Worm (Caenorhabditis elegans) whole organism, L2 larva: ENCODE results near the gene nhr-243.

Source experiments
- C34F6.9 ChIP-seq: fragments of 150-350 bp; optimal IDR thresholded peaks from 2 replicates; lab custom pipeline; 2014; ENCODE audit warnings: missing biosample characterization, missing genetic modification characterization
- F13H6.1 ChIP-seq: sonication (generic microtip); optimal IDR thresholded peaks from 2 replicates; lab custom pipeline; 2016; ENCODE audit warnings: missing genetic modification characterization, missing compliant biosample characterization
- aly-2 ChIP-seq: fragments of 150-350 bp; optimal IDR thresholded peaks from 2 replicates; lab custom pipeline; 2014; ENCODE audit warnings: missing biosample characterization, missing genetic modification characterization
- ama-1 ChIP-seq: fragments of 150-350 bp; optimal IDR thresholded peaks from 2 replicates; lab custom pipeline; 2018; ENCODE audit warnings: inconsistent platforms
- blmp-1 ChIP-seq: sonication (generic microtip); optimal IDR thresholded peaks from 2 replicates; lab custom pipeline; 2017; ENCODE audit warnings: missing genetic modification characterization, mild to moderate bottlenecking, missing compliant biosample characterization, antibody characterized with exemption, moderate library complexity; ENCODE audit not compliant: insufficient read depth
- ceh-16 ChIP-seq: fragments of 150-350 bp; optimal IDR thresholded peaks from 2 replicates; lab custom pipeline; 2014; ENCODE audit warnings: missing biosample characterization, missing genetic modification characterization
- ceh-82 ChIP-seq: fragments of 150-350 bp; optimal IDR thresholded peaks from 2 replicates; lab custom pipeline; 2014; ENCODE audit warnings: missing biosample characterization, missing genetic modification characterization
- crh-2 ChIP-seq: sonication (generic microtip); optimal IDR thresholded peaks from 2 replicates; lab custom pipeline; 2017; ENCODE audit warnings: missing biosample characterization, missing genetic modification characterization
- egl-27 ChIP-seq: sonication (generic microtip); optimal IDR thresholded peaks from 3 replicates; lab custom pipeline; 2017; ENCODE audit warnings: missing biosample characterization, missing genetic modification reagents, missing genetic modification characterization
- elt-1 ChIP-seq: fragments of 150-350 bp; optimal IDR thresholded peaks from 2 replicates; lab custom pipeline; 2014; ENCODE audit warnings: missing biosample characterization, missing genetic modification characterization
- elt-3 ChIP-seq: sonication (generic microtip); optimal IDR thresholded peaks from 2 replicates; lab custom pipeline; 2017; ENCODE audit warnings: missing biosample characterization, missing genetic modification characterization
- gmeb-1 ChIP-seq: fragments of 150-350 bp; optimal IDR thresholded peaks from 2 replicates; lab custom pipeline; 2014; ENCODE audit warnings: missing biosample characterization, missing genetic modification characterization
- lin-11 ChIP-seq: fragments of 150-350 bp; sonication (generic microtip); optimal IDR thresholded peaks from 2 replicates; lab custom pipeline; 2014; ENCODE audit warnings: missing biosample characterization, missing genetic modification characterization, inconsistent platforms, mixed read lengths
- lin-13 ChIP-seq: fragments of 150-350 bp; optimal IDR thresholded peaks from 2 replicates; lab custom pipeline; 2014; ENCODE audit warnings: missing biosample characterization, missing genetic modification reagents, missing genetic modification characterization
- lin-39 ChIP-seq: fragments of 150-350 bp; optimal IDR thresholded peaks from 2 replicates; lab custom pipeline; 2014; ENCODE audit warnings: missing biosample characterization, missing genetic modification reagents, missing genetic modification characterization
- mbf-1 ChIP-seq: sonication (generic microtip); optimal IDR thresholded peaks from 2 replicates; lab custom pipeline; 2017; ENCODE audit warnings: missing biosample characterization, missing genetic modification characterization
- mdl-1 ChIP-seq, 2 experiments: fragments of 150-350 bp in 1 of 2; sonication (generic microtip) in 1 of 2; optimal IDR thresholded peaks; 2 replicates each; lab custom pipeline; 2017; ENCODE audit warnings: missing biosample characterization in 2 of 2, missing genetic modification characterization in 2 of 2
- nhr-10 ChIP-seq: sonication (generic microtip); optimal IDR thresholded peaks from 2 replicates; lab custom pipeline; 2017; ENCODE audit warnings: missing biosample characterization, missing genetic modification characterization
- nhr-11 ChIP-seq: fragments of 150-350 bp; optimal IDR thresholded peaks from 2 replicates; lab custom pipeline; 2014; ENCODE audit warnings: missing biosample characterization, missing genetic modification characterization
- nhr-12 ChIP-seq: fragments of 150-350 bp; optimal IDR thresholded peaks from 2 replicates; lab custom pipeline; 2014; ENCODE audit warnings: missing biosample characterization, missing genetic modification characterization
- nhr-129 ChIP-seq: fragments of 150-350 bp; optimal IDR thresholded peaks from 2 replicates; lab custom pipeline; 2014; ENCODE audit warnings: missing biosample characterization, missing genetic modification characterization
- nhr-21 ChIP-seq: fragments of 150-350 bp; optimal IDR thresholded peaks from 2 replicates; lab custom pipeline; 2014; ENCODE audit warnings: missing biosample characterization, missing genetic modification characterization
- nhr-23 ChIP-seq: fragments of 150-350 bp; optimal IDR thresholded peaks from 2 replicates; lab custom pipeline; 2014; ENCODE audit warnings: missing biosample characterization, missing genetic modification reagents, missing genetic modification characterization
- nhr-237 ChIP-seq: fragments of 150-350 bp; optimal IDR thresholded peaks from 2 replicates; lab custom pipeline; 2014; ENCODE audit warnings: missing biosample characterization, missing genetic modification characterization
- nhr-25 ChIP-seq: fragments of 150-350 bp; sonication (generic microtip); optimal IDR thresholded peaks from 3 replicates; lab custom pipeline; 2014; ENCODE audit warnings: missing biosample characterization, missing genetic modification characterization
- nhr-6 ChIP-seq: fragments of 150-350 bp; optimal IDR thresholded peaks from 2 replicates; lab custom pipeline; 2014; ENCODE audit warnings: missing biosample characterization, missing genetic modification characterization
- nhr-77 ChIP-seq: fragments of 150-350 bp; optimal IDR thresholded peaks from 2 replicates; lab custom pipeline; 2014; ENCODE audit warnings: missing biosample characterization, missing genetic modification characterization
- peb-1 ChIP-seq: fragments of 150-350 bp; optimal IDR thresholded peaks from 2 replicates; lab custom pipeline; 2014; ENCODE audit warnings: missing biosample characterization, missing genetic modification characterization
- sem-4 ChIP-seq: fragments of 150-350 bp; optimal IDR thresholded peaks from 2 replicates; lab custom pipeline; 2014; ENCODE audit warnings: missing biosample characterization, missing genetic modification reagents, missing genetic modification characterization
- skn-1 ChIP-seq: sonication (generic microtip); optimal IDR thresholded peaks from 2 replicates; lab custom pipeline; 2017; ENCODE audit warnings: missing biosample characterization, missing genetic modification characterization
- snpc-4 ChIP-seq: fragments of 150-350 bp; optimal IDR thresholded peaks from 2 replicates; lab custom pipeline; 2014; ENCODE audit warnings: missing biosample characterization, missing genetic modification characterization
- unc-39 ChIP-seq: fragments of 150-350 bp; optimal IDR thresholded peaks from 2 replicates; lab custom pipeline; 2014; ENCODE audit warnings: missing biosample characterization, missing genetic modification characterization
- ztf-1 ChIP-seq: fragments of 200-800 bp; sonication (Bioruptor generic); conservative IDR thresholded peaks from 2 replicates; pipeline ENCODE4 v1.3.6; 2022; ENCODE audit warnings: missing genetic modification characterization, missing compliant biosample characterization
- ztf-11 ChIP-seq: sonication (generic microtip); optimal IDR thresholded peaks from 2 replicates; lab custom pipeline; 2017; ENCODE audit warnings: missing biosample characterization, missing genetic modification characterization
- ztf-4 ChIP-seq: fragments of 150-350 bp; optimal IDR thresholded peaks from 2 replicates; lab custom pipeline; 2014; ENCODE audit warnings: missing biosample characterization, missing genetic modification characterization

nhr-243 gene

DNA sequence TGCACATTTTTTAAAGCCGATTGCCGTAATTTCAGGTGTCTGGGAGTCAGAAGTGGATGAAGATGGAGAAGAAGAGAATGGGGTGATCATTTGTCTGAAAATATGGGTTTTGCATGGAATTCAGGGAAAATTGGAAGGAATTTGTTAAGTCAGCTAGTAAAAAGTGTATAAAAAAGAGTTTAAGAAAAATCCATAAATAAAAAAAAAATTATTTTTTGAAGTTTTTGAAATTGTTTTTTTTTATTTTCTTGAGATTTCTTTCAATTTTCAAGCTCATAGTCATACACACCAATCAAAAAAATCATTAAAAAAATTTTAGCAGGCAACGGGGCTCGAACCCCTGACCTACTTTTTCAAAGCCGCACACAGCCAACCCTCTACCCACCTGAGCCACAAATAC lies at the start of gene nhr-243:
Gene nhr-243, minus strand, starts transcription at position 101 of the 400 bp plus-strand sequence.
- no peak for TF ChIP-seq gmeb-1
- no peak for TF ChIP-seq C34F6.9 (tag; lab: Kevin White, UChicago)
- no peak for TF ChIP-seq crh-2 (tag; lab: Kevin White, UChicago)
- no peak for TF ChIP-seq sem-4 (tag; lab: Kevin White, UChicago)
- no peak for TF ChIP-seq blmp-1 (tag; lab: Kevin White, UChicago)
- TF ChIP-seq nhr-6 (tag; lab: Kevin White, UChicago) = no peak
- no peak for TF ChIP-seq nhr-21 (tag; lab: Kevin White, UChicago)
- TF ChIP-seq mbf-1 (tag; lab: Kevin White, UChicago) = no peak
- TF ChIP-seq nhr-11 = no peak
- no peak for TF ChIP-seq egl-27
- TF ChIP-seq ztf-1 (GFP tag; lab: Robert Waterston, UW) = no peak
- TF ChIP-seq snpc-4 (tag; lab: Kevin White, UChicago) = no peak
- TF ChIP-seq ama-1 (lab: Kevin White, UChicago) = no peak
- TF ChIP-seq lin-13 = no peak
- no peak for TF ChIP-seq nhr-12 (tag; lab: Kevin White, UChicago)
- no peak for TF ChIP-seq nhr-23 (tag; lab: Kevin White, UChicago)
- no peak for TF ChIP-seq F13H6.1
- no peak for TF ChIP-seq mdl-1 (tag; optimal IDR thresholded peaks at IDR 0.05; lab: Kevin White, UChicago)
- TF ChIP-seq skn-1 (tag; lab: Kevin White, UChicago) = no peak
- TF ChIP-seq, all 48 proteins: peak for 0

DNA sequence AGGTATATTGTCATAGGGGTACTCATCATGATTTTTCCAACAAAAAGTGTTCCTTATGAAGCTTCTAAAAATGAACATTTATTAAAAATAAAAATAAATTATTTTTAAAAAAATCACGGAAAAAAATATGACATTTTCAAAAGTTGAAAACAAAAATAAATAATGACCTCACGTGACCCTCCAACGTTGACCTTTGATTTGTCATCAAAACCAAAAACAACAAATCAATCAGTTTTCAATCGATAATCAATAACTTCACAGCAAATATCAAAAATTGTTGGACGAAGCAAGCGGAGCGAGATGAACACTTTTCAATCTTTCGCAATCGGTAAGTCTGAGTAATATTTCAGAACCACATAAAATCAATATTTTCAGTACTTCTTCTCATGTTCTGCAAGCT lies 40.0 kb upstream of the nhr-243 start, which contains the start of gene Y80D3A.8:
Gene Y80D3A.8, plus strand, starts transcription at position 301 of the 400 bp plus-strand sequence.
- TF ChIP-seq peb-1 (tag; lab: Kevin White, UChicago) (no peak), ztf-1 (GFP tag; lab: Robert Waterston, UW) (no peak), lin-39 (tag; lab: Kevin White, UChicago) (no peak), ztf-4 (no peak), sem-4 (tag; lab: Kevin White, UChicago) (no peak), aly-2 (no peak), C34F6.9 (tag; lab: Kevin White, UChicago) (no peak), unc-39 (tag; lab: Kevin White, UChicago) (no peak), ceh-82 (tag; lab: Kevin White, UChicago) (no peak), mdl-1 (tag; optimal IDR thresholded peaks at IDR 0.05; lab: Kevin White, UChicago) (no peak), gmeb-1 (no peak), elt-3 (tag; lab: Kevin White, UChicago) (no peak)

DNA sequence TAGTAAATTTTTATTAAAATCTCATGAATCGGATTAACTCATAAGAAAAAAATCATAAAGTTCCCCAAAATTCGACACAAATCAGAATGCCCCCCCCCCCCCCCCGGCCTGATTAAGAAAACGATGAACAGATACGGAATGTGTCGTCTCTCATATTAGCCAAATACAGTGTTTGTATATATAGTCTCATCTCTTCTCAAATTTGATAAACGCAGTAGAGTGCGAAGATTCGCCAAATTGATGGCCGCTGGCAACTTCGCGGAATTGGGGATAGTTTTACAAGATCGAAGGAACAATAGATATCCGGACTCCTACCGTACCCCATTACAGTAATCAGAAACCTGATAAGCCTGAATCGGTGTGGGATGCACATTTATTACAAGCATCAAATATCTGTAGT lies 37.2 kb upstream of the nhr-243 start:
- no peak for TF ChIP-seq blmp-1 (tag; lab: Kevin White, UChicago)
- no peak for TF ChIP-seq elt-1 (tag; lab: Kevin White, UChicago)
- TF ChIP-seq nhr-129 (tag; lab: Kevin White, UChicago) = no peak
- TF ChIP-seq nhr-12 (tag; lab: Kevin White, UChicago) = no peak
- TF ChIP-seq nhr-21 (tag; lab: Kevin White, UChicago) = no peak
- TF ChIP-seq unc-39 (tag; lab: Kevin White, UChicago) = no peak
- TF ChIP-seq nhr-77 (tag; lab: Kevin White, UChicago) = no peak
- TF ChIP-seq peb-1 (tag; lab: Kevin White, UChicago) = no peak
- no peak for TF ChIP-seq nhr-237 (tag; lab: Kevin White, UChicago)
- TF ChIP-seq nhr-23 (tag; lab: Kevin White, UChicago) = no peak
- no peak for TF ChIP-seq crh-2 (tag; lab: Kevin White, UChicago)
- no peak for TF ChIP-seq nhr-10
- TF ChIP-seq mdl-1 (tag; optimal IDR thresholded peaks at IDR 0.05; lab: Kevin White, UChicago) = no peak
- no peak for TF ChIP-seq elt-3 (tag; lab: Kevin White, UChicago)
- TF ChIP-seq lin-11 (tag; lab: Kevin White, UChicago) = no peak
- TF ChIP-seq mbf-1 (tag; lab: Kevin White, UChicago) = no peak
- TF ChIP-seq C34F6.9 (tag; lab: Kevin White, UChicago) = no peak

DNA sequence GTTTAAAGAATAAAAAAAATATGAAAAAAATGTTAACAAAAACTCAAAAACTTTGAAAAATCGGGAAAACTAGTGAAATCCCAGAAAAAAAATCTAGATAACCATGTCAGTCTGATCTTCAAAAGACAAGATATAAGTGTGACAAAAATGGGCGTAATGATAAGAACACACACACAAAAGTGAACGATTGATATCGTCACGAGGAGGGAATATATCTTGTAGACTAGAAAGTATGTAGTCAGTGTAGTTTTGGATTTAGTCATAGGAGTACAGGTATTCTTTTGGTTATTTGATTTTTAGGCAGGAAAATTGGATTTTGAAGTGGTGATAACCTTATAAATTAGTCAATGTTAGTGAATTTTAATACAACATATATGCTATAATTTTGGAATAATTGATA lies 34.2 kb upstream of the nhr-243 start:
- TF ChIP-seq nhr-23 (tag; lab: Kevin White, UChicago) (no peak), nhr-25 (peak; percentile 11)

DNA sequence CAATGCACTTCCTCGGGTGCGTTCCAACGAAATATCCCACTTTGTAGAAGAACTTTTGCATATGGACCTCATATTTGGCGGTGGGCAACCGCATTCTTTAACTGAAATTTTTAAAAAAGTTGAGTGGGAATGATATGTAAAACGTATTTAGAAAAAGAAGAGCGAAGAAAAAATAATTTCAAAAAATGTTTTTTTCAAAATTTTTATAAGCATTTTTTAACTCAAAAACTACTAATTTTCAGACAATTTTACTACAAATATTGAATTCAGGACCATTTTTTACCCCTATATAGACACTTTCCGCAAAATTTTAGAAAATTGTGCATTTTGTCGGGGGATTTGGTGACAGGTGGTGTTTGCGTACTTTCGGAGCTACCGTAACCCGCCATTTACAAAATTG lies 30.9 kb upstream of the nhr-243 start, which contains the start of gene ptr-22:
Gene ptr-22, minus strand, starts transcription at position 101 of the 400 bp plus-strand sequence.
- TF ChIP-seq ceh-82 (tag; lab: Kevin White, UChicago) (no peak), ceh-16 (tag; lab: Kevin White, UChicago) (no peak), nhr-23 (tag; lab: Kevin White, UChicago) (no peak), ztf-11 (no peak), aly-2 (no peak), peb-1 (tag; lab: Kevin White, UChicago) (no peak), F13H6.1 (no peak)
